Fruit fly (Drosophila melanogaster) whole organism, embryonic: ENCODE data around the gene kis.

ENCODE experiments used
- CG10267 ChIP-seq: fragments of 200-800 bp; sonication (Bioruptor generic); optimal IDR thresholded peaks from 2 replicates; lab custom pipeline; 2018; ENCODE audit warnings: missing biosample characterization, mild to moderate bottlenecking, missing genetic modification characterization, moderate library complexity
- CG10565 ChIP-seq: fragments of 200-800 bp; sonication (Bioruptor generic); optimal IDR thresholded peaks from 3 replicates; lab custom pipeline; 2016; ENCODE audit warnings: missing biosample characterization, mild to moderate bottlenecking, missing genetic modification characterization
- CG10654 ChIP-seq: fragments of 200-800 bp; sonication (Bioruptor generic); optimal IDR thresholded peaks from 2 replicates; lab custom pipeline; 2016; ENCODE audit warnings: missing biosample characterization, missing genetic modification characterization
- CG12104 ChIP-seq: fragments of 200-800 bp; sonication (Bioruptor generic); optimal IDR thresholded peaks from 3 replicates; lab custom pipeline; 2016; ENCODE audit warnings: missing biosample characterization, missing genetic modification characterization
- CG14050 ChIP-seq: fragments of 200-800 bp; sonication (Bioruptor generic); IDR thresholded peaks from 3 replicates; pipeline ENCODE4 v1.3.6; 2022; ENCODE audit warnings: missing biosample characterization, missing genetic modification characterization
- CG15269 ChIP-seq: fragments of 200-800 bp; sonication (Bioruptor generic); optimal IDR thresholded peaks from 2 replicates; lab custom pipeline; 2018; ENCODE audit warnings: missing biosample characterization, mild to moderate bottlenecking, missing genetic modification characterization, moderate library complexity
- CG17829 ChIP-seq: fragments of 200-800 bp; optimal IDR thresholded peaks from 2 replicates; lab custom pipeline; 2019; ENCODE audit warnings: missing biosample characterization, mild to moderate bottlenecking, missing genetic modification characterization, moderate library complexity
- CG18011 ChIP-seq: fragments of 200-800 bp; sonication (Bioruptor generic); optimal IDR thresholded peaks from 2 replicates; lab custom pipeline; 2017; ENCODE audit warnings: missing biosample characterization, missing genetic modification characterization, mild to moderate bottlenecking, moderate library complexity, missing genotype
- CG18476 ChIP-seq: fragments of 200-800 bp; sonication (Bioruptor generic); optimal IDR thresholded peaks from 2 replicates; lab custom pipeline; 2016; ENCODE audit warnings: missing biosample characterization, mild to moderate bottlenecking, missing genetic modification characterization
- CG3065 ChIP-seq: fragments of 200-800 bp; sonication (Bioruptor generic); optimal IDR thresholded peaks from 2 replicates; lab custom pipeline; 2016; ENCODE audit warnings: missing biosample characterization, missing genetic modification characterization
- CG31388 ChIP-seq: fragments of 200-800 bp; sonication (Bioruptor generic); optimal IDR thresholded peaks from 2 replicates; lab custom pipeline; 2016; ENCODE audit warnings: missing biosample characterization, missing genetic modification characterization
- CG34224 ChIP-seq: fragments of 200-800 bp; sonication (Bioruptor generic); IDR thresholded peaks from 3 replicates; pipeline ENCODE4 v1.3.6; 2022; ENCODE audit warnings: missing biosample characterization, missing genetic modification characterization; ENCODE audit not compliant: partially characterized antibody
- CG3726 ChIP-seq: fragments of 200-800 bp; sonication (Bioruptor generic); IDR thresholded peaks from 3 replicates; pipeline ENCODE4, ENCODE4 v1.3.6; 2022; ENCODE audit warnings: missing biosample characterization, missing genetic modification characterization
- CG4707 ChIP-seq: fragments of 200-800 bp; sonication (Bioruptor generic); optimal IDR thresholded peaks from 2 replicates; lab custom pipeline; 2018; ENCODE audit warnings: missing biosample characterization, mild to moderate bottlenecking, missing genetic modification characterization, moderate library complexity
- CG7745 ChIP-seq: fragments of 200-800 bp; sonication (Bioruptor generic); optimal IDR thresholded peaks from 2 replicates; lab custom pipeline; 2018; ENCODE audit warnings: missing biosample characterization, mild to moderate bottlenecking, missing genetic modification characterization, moderate library complexity
- CG7928 ChIP-seq: fragments of 200-800 bp; sonication (Bioruptor generic); optimal IDR thresholded peaks from 2 replicates; lab custom pipeline; 2017; ENCODE audit warnings: missing biosample characterization, mild to moderate bottlenecking, missing genetic modification characterization
- CG7963 ChIP-seq: fragments of 200-800 bp; sonication (Bioruptor generic); IDR thresholded peaks from 3 replicates; pipeline ENCODE4 v1.3.6; 2022; ENCODE audit warnings: missing biosample characterization, missing genetic modification characterization; ENCODE audit not compliant: partially characterized antibody
- CG8388 ChIP-seq: fragments of 200-800 bp; sonication (Bioruptor generic); optimal IDR thresholded peaks from 2 replicates; lab custom pipeline; 2019; ENCODE audit warnings: missing biosample characterization, mild to moderate bottlenecking, missing genetic modification characterization, moderate library complexity
- HLH3B ChIP-seq: fragments of 200-800 bp; sonication (Bioruptor generic); IDR thresholded peaks from 2 replicates; pipeline ENCODE4 v1.3.6; 2022; ENCODE audit warnings: missing biosample characterization, missing genetic modification characterization
- Hr78 ChIP-seq, 2 experiments: fragments of 200-800 bp in 1 of 2; fragments of >200 bp in 1 of 2; sonication (Bioruptor generic) in 1 of 2; optimal IDR thresholded peaks; 2 replicates each; lab custom pipeline; 2017 to 2019; ENCODE audit warnings: missing biosample characterization in 2 of 2, missing genetic modification characterization in 2 of 2, mild to moderate bottlenecking in 1 of 2, moderate library complexity in 1 of 2
- Lhr ChIP-seq: fragments of 200-800 bp; sonication (Bioruptor generic); optimal IDR thresholded peaks from 3 replicates; lab custom pipeline; 2017; ENCODE audit warnings: mild to moderate bottlenecking, missing biosample characterization, missing genetic modification reagents, missing genetic modification characterization
- MESR4 ChIP-seq: fragments of 200-800 bp; sonication (Bioruptor generic); optimal IDR thresholded peaks from 2 replicates; lab custom pipeline; 2018; ENCODE audit warnings: missing biosample characterization, mild to moderate bottlenecking, missing genetic modification characterization, moderate library complexity
- Myb ChIP-seq: fragments of 200-800 bp; sonication (Bioruptor generic); optimal IDR thresholded peaks from 2 replicates; lab custom pipeline; 2016; ENCODE audit warnings: missing biosample characterization, missing genetic modification characterization
- NFAT ChIP-seq: fragments of 200-800 bp; sonication (Bioruptor generic); IDR thresholded peaks from 2 replicates; pipeline ENCODE4 v1.3.6; 2022; ENCODE audit warnings: missing biosample characterization, missing genetic modification characterization
- bigmax ChIP-seq: fragments of 200-800 bp; sonication (Bioruptor generic); optimal IDR thresholded peaks from 2 replicates; lab custom pipeline; 2018; ENCODE audit warnings: missing biosample characterization, mild to moderate bottlenecking, missing genetic modification characterization
- chn ChIP-seq: fragments of 200-800 bp; sonication (Bioruptor generic); optimal IDR thresholded peaks from 2 replicates; lab custom pipeline; 2016; ENCODE audit warnings: missing biosample characterization, missing genetic modification characterization
- dmrt11E ChIP-seq: fragments of 200-800 bp; sonication (Bioruptor generic); optimal IDR thresholded peaks from 3 replicates; lab custom pipeline; 2018; ENCODE audit warnings: missing biosample characterization, mild to moderate bottlenecking, missing genetic modification characterization, moderate library complexity
- emc ChIP-seq: fragments of 200-800 bp; sonication (Bioruptor generic); optimal IDR thresholded peaks from 2 replicates; lab custom pipeline; 2016; ENCODE audit warnings: missing biosample characterization, missing genetic modification characterization
- ewg ChIP-seq: fragments of 200-800 bp; sonication (Bioruptor generic); optimal IDR thresholded peaks from 3 replicates; lab custom pipeline; 2017; ENCODE audit warnings: mild to moderate bottlenecking, missing biosample characterization, missing genetic modification reagents, missing genetic modification characterization
- ken ChIP-seq: fragments of 200-800 bp; sonication (Bioruptor generic); IDR thresholded peaks from 3 replicates; pipeline ENCODE4 v1.3.6; 2022; ENCODE audit warnings: missing biosample characterization, missing genetic modification characterization
- knrl ChIP-seq: fragments of 200-800 bp; sonication (Bioruptor generic); IDR thresholded peaks from 3 replicates; pipeline ENCODE4 v1.3.6; 2022; ENCODE audit warnings: missing biosample characterization, missing genetic modification characterization; ENCODE audit not compliant: partially characterized antibody
- maf-S ChIP-seq: fragments of 200-800 bp; sonication (Bioruptor generic); optimal IDR thresholded peaks from 2 replicates; lab custom pipeline; 2016; ENCODE audit warnings: missing biosample characterization, missing genetic modification characterization
- nerfin-1 ChIP-seq: fragments of 200-800 bp; sonication (Bioruptor generic); optimal IDR thresholded peaks from 3 replicates; lab custom pipeline; 2019; ENCODE audit warnings: missing biosample characterization, mild to moderate bottlenecking, missing genetic modification characterization, moderate library complexity
- prd ChIP-seq, 3 experiments: fragments of >200 bp in 2 of 3; fragments of 200-800 bp in 1 of 3; sonication (Bioruptor generic) in 1 of 3; optimal IDR thresholded peaks in 2 of 3; IDR thresholded peaks in 1 of 3; 2 replicates in 2 of 3; 3 replicates in 1 of 3; pipeline versions ENCODE4 v1.3.6 to Lab custom; 2017 to 2022; ENCODE audit warnings: missing biosample characterization in 1 of 3, missing genetic modification characterization in 1 of 3
- pros ChIP-seq: fragments of 200-800 bp; sonication (Bioruptor generic); optimal IDR thresholded peaks from 3 replicates; lab custom pipeline; 2019; ENCODE audit warnings: missing biosample characterization, mild to moderate bottlenecking, missing genetic modification characterization, moderate library complexity
- rib ChIP-seq: fragments of 200-800 bp; sonication (Bioruptor generic); IDR thresholded peaks from 2 replicates; pipeline ENCODE4 v1.3.6; 2022; ENCODE audit warnings: missing biosample characterization, missing genetic modification characterization
- ssp ChIP-seq: fragments of 200-800 bp; sonication (Bioruptor generic); IDR thresholded peaks from 2 replicates; pipeline ENCODE4 v1.3.6; 2022; ENCODE audit warnings: missing biosample characterization, missing genetic modification characterization
- tin ChIP-seq: fragments of 200-800 bp; sonication (Bioruptor generic); optimal IDR thresholded peaks from 3 replicates; lab custom pipeline; 2016; ENCODE audit warnings: missing biosample characterization, missing genetic modification characterization
- ttk ChIP-seq: fragments of 200-800 bp; sonication (Bioruptor generic); IDR thresholded peaks from 2 replicates; pipeline ENCODE4 v2.1.2; 2022; ENCODE audit warnings: missing biosample characterization, missing genetic modification characterization
- unpg ChIP-seq: fragments of 200-800 bp; sonication (Bioruptor generic); optimal IDR thresholded peaks from 3 replicates; lab custom pipeline; 2018; ENCODE audit warnings: missing biosample characterization, mild to moderate bottlenecking, missing genetic modification characterization, moderate library complexity
- vfl ChIP-seq: fragments of 200-800 bp; sonication (Bioruptor generic); optimal IDR thresholded peaks from 2 replicates; lab custom pipeline; 2016; ENCODE audit warnings: missing biosample characterization, missing genetic modification characterization

Gene kis

dm6 chr2L:294452-295362 lies 44.1 kb upstream of the kis start, which contains the start of the genes U2af38 and Stip1 (continued):
- TF ChIP-seq rib, result peak; percentile 63
- no peak for TF ChIP-seq CG14050 (GFP tag; lab: Robert Waterston, UW)
- peak; percentile 62 for TF ChIP-seq NFAT (GFP tag; lab: Robert Waterston, UW)
- no peak for TF ChIP-seq CG7745 (tag; lab: Kevin White, UChicago)
- TF ChIP-seq nerfin-1 (tag; lab: Kevin White, UChicago), result peak; percentile 7
- peak; percentile 31 for TF ChIP-seq tin (GFP tag; lab: Kevin White, UChicago)
- TF ChIP-seq knrl (GFP tag; lab: Robert Waterston, UW), result peak; percentile 60; the same call in 2 of the 3 replicates
- TF ChIP-seq CG12104 (GFP tag; lab: Kevin White, UChicago), result no peak
- TF ChIP-seq CG3065, result no peak
- TF ChIP-seq CG18011, result no peak
- peak; percentile 2 for TF ChIP-seq maf-S (GFP tag; lab: Kevin White, UChicago)
- peak; percentile 69 for TF ChIP-seq CG34224 (GFP tag; lab: Robert Waterston, UW)
- no peak; the same call in 2 of the 3 replicates for TF ChIP-seq CG7963 (GFP tag; lab: Robert Waterston, UW)
- no peak for TF ChIP-seq unpg (GFP tag; lab: Kevin White, UChicago)
- no peak for TF ChIP-seq dmrt11E (tag; lab: Kevin White, UChicago)
- no peak for TF ChIP-seq CG3726 (GFP tag; lab: Robert Waterston, UW)
- no peak for TF ChIP-seq CG10565 (GFP tag; lab: Kevin White, UChicago)
- TF ChIP-seq vfl, result peak; percentile 12
- TF ChIP-seq CG4707 (GFP tag; lab: Kevin White, UChicago), result no peak
- no peak for TF ChIP-seq ewg (GFP tag; lab: Kevin White, UChicago)
- TF ChIP-seq emc (GFP tag; lab: Kevin White, UChicago), result no peak
- no peak for TF ChIP-seq pros (GFP tag; lab: Kevin White, UChicago)
- no peak for TF ChIP-seq CG31388
- peak; percentile 34 for TF ChIP-seq CG15269
- peak; percentile 35 for TF ChIP-seq Lhr (GFP tag; lab: Kevin White, UChicago)
- peak; percentile 6 for TF ChIP-seq Myb (GFP tag; lab: Kevin White, UChicago)
- TF ChIP-seq bigmax (GFP tag; lab: Kevin White, UChicago), result peak; percentile 55
- TF ChIP-seq CG10654 (GFP tag; lab: Kevin White, UChicago), result peak; percentile 30
- TF ChIP-seq ttk (GFP tag; lab: Robert Waterston, UW), result no peak
- TF ChIP-seq prd (optimal IDR thresholded peaks at IDR 0.05; lab: Kevin White, UChicago), result no peak
- no peak for TF ChIP-seq prd (GFP tag; IDR thresholded peaks at IDR 0.05; lab: Robert Waterston, UW)
- TF ChIP-seq chn (GFP tag; lab: Kevin White, UChicago), result peak; percentile 21
- TF ChIP-seq HLH3B (GFP tag; lab: Robert Waterston, UW), result no peak
- TF ChIP-seq CG7928 (GFP tag; lab: Kevin White, UChicago), result no peak
- peak; percentile 80 for TF ChIP-seq MESR4 (GFP tag; lab: Kevin White, UChicago)
- no peak for TF ChIP-seq Hr78 (GFP tag; optimal IDR thresholded peaks at IDR 0.05; lab: Kevin White, UChicago)
- TF ChIP-seq CG17829, result peak; percentile 55
- TF ChIP-seq CG10267 (tag; lab: Kevin White, UChicago), result peak; percentile 85
- TF ChIP-seq CG18476 (GFP tag; lab: Kevin White, UChicago), result no peak
- 0 out of 2 replicates have a peak, but pooled peaks have one; percentile 12 for TF ChIP-seq ssp (GFP tag; lab: Robert Waterston, UW)
- 0 out of 3 replicates have a peak, but pooled peaks have one; percentile 34 for TF ChIP-seq ken (GFP tag; lab: Robert Waterston, UW)
- TF ChIP-seq CG8388, result no peak
